Fruit fly (Drosophila melanogaster): ENCODE measurements around the gene Gug.

Gene Gug

dm6 chr3L:8449202-8449799 lies 421 bp upstream of the Gug start, which contains the start of gene CG6983 (continued):
- TF ChIP-seq CG17186 (GFP tag; optimal IDR thresholded peaks at IDR 0.05), result peak; percentile 60
- no peak for TF ChIP-seq Fer2 (tag; optimal IDR thresholded peaks at IDR 0.05)
- TF ChIP-seq Sry-δ (GFP tag; optimal IDR thresholded peaks at IDR 0.05), result peak; percentile 94
- TF ChIP-seq Dref (GFP tag; IDR thresholded peaks at IDR 0.05), result peak; percentile 85
- peak; percentile 74 for TF ChIP-seq Med (GFP tag)
- peak; percentile 83 for TF ChIP-seq bbx (GFP tag; IDR thresholded peaks at IDR 0.05; ENCODE audit: partially characterized antibody)
- peak; percentile 35 for TF ChIP-seq B-H2 (GFP tag; optimal IDR thresholded peaks at IDR 0.05)
- TF ChIP-seq slbo (GFP tag; IDR thresholded peaks at IDR 0.05), result peak; percentile 5; the same call in 1 of the 2 replicates
- TF ChIP-seq CG2129 (GFP tag; IDR thresholded peaks at IDR 0.05; ENCODE audit: partially characterized antibody), result peak; percentile 30; the same call in 1 of the 2 replicates
- TF ChIP-seq CG32532 (GFP tag; IDR thresholded peaks at IDR 0.05), result no peak
- peak; percentile 24; the same call in 1 of the 2 replicates for TF ChIP-seq CG31441 (GFP tag; IDR thresholded peaks at IDR 0.05)
- peak; percentile 26 for TF ChIP-seq CG18476 (GFP tag; optimal IDR thresholded peaks at IDR 0.05)
- TF ChIP-seq inv (GFP tag; IDR thresholded peaks at IDR 0.05; ENCODE audit: partially characterized antibody), result peak; percentile 76
- 0 out of 2 replicates have a peak, but pooled peaks have one; percentile 6 for TF ChIP-seq vvl (GFP tag; IDR thresholded peaks at IDR 0.05)
- peak; percentile 77; the same call in 2 of the 3 replicates for TF ChIP-seq ci (GFP tag; IDR thresholded peaks at IDR 0.05)
- TF ChIP-seq CG3995 (GFP tag; optimal IDR thresholded peaks at IDR 0.05), result peak; percentile 83
- no peak for TF ChIP-seq Kr (GFP tag; optimal IDR thresholded peaks at IDR 0.05)
- TF ChIP-seq sna (GFP tag; IDR thresholded peaks at IDR 0.05; ENCODE audit: partially characterized antibody), result peak; percentile 75
- peak; percentile 28; the same call in 1 of the 2 replicates for TF ChIP-seq CG6272 (GFP tag; IDR thresholded peaks at IDR 0.05)
- peak; percentile 16 for TF ChIP-seq stwl (tag; optimal IDR thresholded peaks at IDR 0.05)
- TF ChIP-seq CG34422 (GFP tag; IDR thresholded peaks at IDR 0.05), result peak; percentile 8; the same call in 1 of the 3 replicates
- no peak for TF ChIP-seq CG8290 (GFP tag; optimal IDR thresholded peaks at IDR 0.05)
- peak in 1 of 2 experiments; percentile 6 for TF ChIP-seq CG8290 (tag; optimal IDR thresholded peaks at IDR 0.05)
- TF ChIP-seq hb (GFP tag; IDR thresholded peaks at IDR 0.05; ENCODE audit: partially characterized antibody), result peak; percentile 57; the same call in 1 of the 3 replicates

- TF ChIP-seq nom (GFP tag; optimal IDR thresholded peaks at IDR 0.05) (no peak), CG34376 (GFP tag; optimal IDR thresholded peaks at IDR 0.05) (no peak), Dbx (GFP tag; IDR thresholded peaks at IDR 0.05) (peak; percentile 32; the same call in 1 of the 3 replicates), en (GFP tag; optimal IDR thresholded peaks at IDR 0.05) (no peak), knrl (GFP tag; IDR thresholded peaks at IDR 0.05; ENCODE audit: partially characterized antibody) (0 out of 3 replicates have a peak, but pooled peaks have one; percentile 17), CG2712 (tag; optimal IDR thresholded peaks at IDR 0.05) (no peak), H2.0 (GFP tag; IDR thresholded peaks at IDR 0.05) (no peak), nerfin-1 (tag; optimal IDR thresholded peaks at IDR 0.05) (peak; percentile 44), hkb (optimal IDR thresholded peaks at IDR 0.05) (no peak), hkb (GFP tag; IDR thresholded peaks at IDR 0.05) (peak; percentile 18; the same call in 1 of the 2 replicates), CG1792 (GFP tag; optimal IDR thresholded peaks at IDR 0.05) (no peak), aop (GFP tag; IDR thresholded peaks at IDR 0.05) (no peak), Xbp1 (GFP tag; optimal IDR thresholded peaks at IDR 0.05) (no peak), chm (GFP tag; IDR thresholded peaks at IDR 0.05) (peak; percentile 29; the same call in 1 of the 2 replicates), gsb-n (tag; optimal IDR thresholded peaks at IDR 0.05) (no peak), pros (GFP tag; optimal IDR thresholded peaks at IDR 0.05) (peak; percentile 47), CG34422 (GFP tag; IDR thresholded peaks at IDR 0.05) (0 out of 3 replicates have a peak, but pooled peaks have one; percentile 19), kni (GFP tag; optimal IDR thresholded peaks at IDR 0.05) (peak; percentile 11), ems (GFP tag; optimal IDR thresholded peaks at IDR 0.05) (no peak), Deaf1 (tag; optimal IDR thresholded peaks at IDR 0.05) (no peak), ttk (GFP tag; IDR thresholded peaks at IDR 0.05) (no peak), crol (GFP tag; IDR thresholded peaks at IDR 0.05) (peak; percentile 80), HLH54F (GFP tag; optimal IDR thresholded peaks at IDR 0.05) (no peak), crp (GFP tag; optimal IDR thresholded peaks at IDR 0.05) (no peak), Taf1 (GFP tag; IDR thresholded peaks at IDR 0.05) (no peak), CG4617 (GFP tag; optimal IDR thresholded peaks at IDR 0.05; ENCODE audit: borderline replicate concordance) (no peak), CG2202 (tag; optimal IDR thresholded peaks at IDR 0.05) (no peak)
Observed at dm6 chr3L:8450747-8451146, 1.0 kb downstream of the Gug start.

Data from whole organism, embryonic.